Fruit fly (Drosophila melanogaster) whole organism, wandering third instar larva: ENCODE results near the gene tal-2A.

Source experiments
- Abd-B ChIP-seq: fragments of >200 bp; optimal IDR thresholded peaks from 2 replicates; lab custom pipeline; 2017; ENCODE audit warnings: missing biosample characterization, missing genetic modification characterization
- CrebA ChIP-seq: fragments of 200-800 bp; sonication (Bioruptor generic); optimal IDR thresholded peaks from 2 replicates; lab custom pipeline; 2016; ENCODE audit warnings: missing biosample characterization, mild to moderate bottlenecking, missing genetic modification characterization, borderline replicate concordance
- Dfd ChIP-seq: fragments of >200 bp; optimal IDR thresholded peaks from 2 replicates; lab custom pipeline; 2017; ENCODE audit warnings: missing biosample characterization, missing genetic modification characterization
- Dif ChIP-seq: fragments of 200-275, 200-300 bp; sonication (Bioruptor generic); optimal IDR thresholded peaks from 2 replicates; lab custom pipeline; 2018; ENCODE audit warnings: missing biosample characterization, missing genetic modification characterization; ENCODE audit not compliant: partially characterized antibody
- GATAd ChIP-seq: sonication (Bioruptor generic); optimal IDR thresholded peaks from 2 replicates; lab custom pipeline; 2016; ENCODE audit warnings: missing biosample characterization, missing genetic modification characterization
- HLH106 ChIP-seq: fragments of 200-800 bp; optimal IDR thresholded peaks from 3 replicates; lab custom pipeline; 2019; ENCODE audit warnings: missing biosample characterization, mild to moderate bottlenecking, missing genetic modification characterization, moderate library complexity
- Hnf4 ChIP-seq: fragments of 200-800 bp; sonication (Bioruptor generic); optimal IDR thresholded peaks from 2 replicates; lab custom pipeline; 2016; ENCODE audit warnings: missing biosample characterization, mild to moderate bottlenecking, missing genetic modification characterization
- Hr78 ChIP-seq: fragments of >200 bp; optimal IDR thresholded peaks from 2 replicates; lab custom pipeline; 2017; ENCODE audit warnings: missing biosample characterization, missing genetic modification characterization
- Hr83 ChIP-seq: fragments of 200-300 bp; sonication (Bioruptor generic); optimal IDR thresholded peaks from 2 replicates; lab custom pipeline; 2016; ENCODE audit warnings: missing biosample characterization, mild to moderate bottlenecking, missing genetic modification characterization, moderate library complexity; ENCODE audit not compliant: poor library complexity, severe bottlenecking
- Jra ChIP-seq: sonication (Bioruptor generic); optimal IDR thresholded peaks from 2 replicates; lab custom pipeline; 2016; ENCODE audit warnings: missing biosample characterization, missing genetic modification characterization
- Mio ChIP-seq: sonication (Bioruptor generic); optimal IDR thresholded peaks from 2 replicates; lab custom pipeline; 2016; ENCODE audit warnings: missing biosample characterization, missing genetic modification characterization
- Myc ChIP-seq: fragments of >200 bp; optimal IDR thresholded peaks from 2 replicates; lab custom pipeline; 2017
- N ChIP-seq: fragments of >200 bp; optimal IDR thresholded peaks from 2 replicates; lab custom pipeline; 2018; ENCODE audit warnings: missing biosample characterization, missing external identifiers, missing genetic modification characterization
- OdsH ChIP-seq: fragments of 200-800 bp; sonication (Bioruptor generic); optimal IDR thresholded peaks from 2 replicates; lab custom pipeline; 2016; ENCODE audit warnings: missing biosample characterization, mild to moderate bottlenecking, missing genetic modification characterization
- Sp1 ChIP-seq: fragments of 200-800 bp; sonication (Bioruptor generic); optimal IDR thresholded peaks from 3 replicates; lab custom pipeline; 2019; ENCODE audit warnings: missing biosample characterization, mild to moderate bottlenecking, missing genetic modification characterization, moderate library complexity
- Vsx2 ChIP-seq: fragments of 200-300, 225-300 bp; sonication (Bioruptor generic); optimal IDR thresholded peaks from 2 replicates; lab custom pipeline; 2018; ENCODE audit warnings: missing biosample characterization, missing genetic modification characterization; ENCODE audit not compliant: partially characterized antibody
- br ChIP-seq: fragments of 200-800 bp; sonication (Bioruptor generic); optimal IDR thresholded peaks from 2 replicates; lab custom pipeline; 2016; ENCODE audit warnings: missing biosample characterization, missing genetic modification characterization
- brk ChIP-seq: fragments of 200-800 bp; sonication (Bioruptor generic); optimal IDR thresholded peaks from 2 replicates; lab custom pipeline; 2016; ENCODE audit warnings: missing biosample characterization, mild to moderate bottlenecking, missing genetic modification characterization
- dl ChIP-seq, 2 experiments: fragments of 175-275, 200-275 bp in 1 of 2; fragments of 200-275 bp in 1 of 2; sonication (Bioruptor generic); optimal IDR thresholded peaks; lab custom pipeline; 2018; ENCODE audit warnings: mild to moderate bottlenecking in 2 of 2, missing biosample characterization in 2 of 2, missing genetic modification characterization in 2 of 2, moderate library complexity in 2 of 2; ENCODE audit not compliant: partially characterized antibody in 2 of 2, insufficient read depth in 1 of 2
- dmrt93B ChIP-seq: fragments of 200-800 bp; sonication (Bioruptor generic); optimal IDR thresholded peaks from 2 replicates; lab custom pipeline; 2018; ENCODE audit warnings: missing biosample characterization, mild to moderate bottlenecking, missing genetic modification characterization
- dsf ChIP-seq: sonication (Bioruptor generic); optimal IDR thresholded peaks from 2 replicates; lab custom pipeline; 2016; ENCODE audit warnings: missing biosample characterization, missing genetic modification characterization, borderline replicate concordance
- ey ChIP-seq: fragments of 200-800 bp; sonication (Bioruptor generic); optimal IDR thresholded peaks from 2 replicates; lab custom pipeline; 2016; ENCODE audit warnings: missing biosample characterization, missing genetic modification characterization
- foxo ChIP-seq, 2 experiments: fragments of 200-800 bp; sonication (Bioruptor generic); optimal IDR thresholded peaks; 2 replicates in 1 of 2; 3 replicates in 1 of 2; lab custom pipeline; 2016 to 2017; ENCODE audit warnings: missing biosample characterization in 2 of 2, missing genetic modification characterization in 2 of 2
- fru ChIP-seq: fragments of 200-800 bp; sonication (Bioruptor generic); optimal IDR thresholded peaks from 3 replicates; lab custom pipeline; 2016; ENCODE audit warnings: missing biosample characterization, mild to moderate bottlenecking, missing genetic modification characterization
- h ChIP-seq: fragments of 200-800 bp; sonication (Bioruptor generic); optimal IDR thresholded peaks from 3 replicates; lab custom pipeline; 2016; ENCODE audit warnings: missing biosample characterization, mild to moderate bottlenecking, missing genetic modification characterization
- jim ChIP-seq: fragments of 175-275, 200-325 bp; sonication (Bioruptor generic); optimal IDR thresholded peaks from 2 replicates; lab custom pipeline; 2016; ENCODE audit warnings: missing biosample characterization, mild to moderate bottlenecking, missing genetic modification characterization
- lola ChIP-seq: fragments of >200 bp; optimal IDR thresholded peaks from 2 replicates; lab custom pipeline; 2017; ENCODE audit warnings: missing biosample characterization, missing genetic modification characterization
- rgr ChIP-seq: fragments of 200-800 bp; sonication (Bioruptor generic); optimal IDR thresholded peaks from 3 replicates; lab custom pipeline; 2016; ENCODE audit warnings: missing biosample characterization, mild to moderate bottlenecking, missing genetic modification characterization
- sage ChIP-seq: fragments of 200-800 bp; sonication (Bioruptor generic); optimal IDR thresholded peaks from 2 replicates; lab custom pipeline; 2016; ENCODE audit warnings: missing biosample characterization, mild to moderate bottlenecking, missing genetic modification characterization
- sv ChIP-seq: fragments of 200-800 bp; sonication (Bioruptor generic); optimal IDR thresholded peaks from 3 replicates; lab custom pipeline; 2016; ENCODE audit warnings: missing biosample characterization, missing genetic modification characterization
- tai ChIP-seq: sonication (Bioruptor generic); optimal IDR thresholded peaks from 2 replicates; lab custom pipeline; 2016; ENCODE audit warnings: missing biosample characterization, missing genetic modification characterization
- usp ChIP-seq: fragments of >200 bp; optimal IDR thresholded peaks from 2 replicates; lab custom pipeline; 2017; ENCODE audit warnings: missing biosample characterization, missing genetic modification characterization
- woc ChIP-seq: sonication (Bioruptor generic); optimal IDR thresholded peaks from 2 replicates; lab custom pipeline; 2016; ENCODE audit warnings: missing biosample characterization, mild to moderate bottlenecking, missing genetic modification characterization

The tal-2A gene

DNA sequence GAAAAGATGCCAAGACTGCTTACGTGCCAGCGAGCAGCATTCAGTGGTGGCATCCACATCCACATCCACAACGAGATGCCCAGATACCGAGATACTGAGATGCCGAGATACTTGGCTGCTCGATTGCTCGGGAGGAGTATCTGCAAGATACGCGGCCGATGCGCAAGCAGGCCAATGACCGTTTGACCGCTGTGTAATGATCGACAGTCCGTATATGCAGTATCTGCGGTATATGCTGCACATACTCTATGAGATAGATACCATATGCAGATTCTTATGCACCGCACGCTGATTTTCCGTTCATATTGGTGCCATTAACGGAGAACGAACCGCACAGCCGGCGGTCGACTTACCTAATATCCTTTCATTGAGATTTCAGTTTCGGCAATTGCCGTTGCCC is 3.6 kb upstream of the tal-2A start:
- TF ChIP-seq Dfd (GFP tag; lab: Kevin White, UChicago) (no peak), woc (no peak), Hr78 (no peak), OdsH (GFP tag; lab: Kevin White, UChicago) (no peak), Hr83 (no peak), CrebA (GFP tag; lab: Kevin White, UChicago) (no peak), sage (GFP tag; lab: Kevin White, UChicago) (no peak), h (no peak), ey (GFP tag; lab: Kevin White, UChicago) (no peak), Mio (no peak), sv (GFP tag; lab: Kevin White, UChicago) (no peak), fru (GFP tag; lab: Kevin White, UChicago) (no peak), foxo (GFP tag; optimal IDR thresholded peaks at IDR 0.05; lab: Kevin White, UChicago) (no peak), brk (no peak), Jra (GFP tag; lab: Kevin White, UChicago) (no peak), Dif (GFP tag; lab: Kevin White, UChicago) (no peak), Hnf4 (GFP tag; lab: Kevin White, UChicago) (no peak)

DNA sequence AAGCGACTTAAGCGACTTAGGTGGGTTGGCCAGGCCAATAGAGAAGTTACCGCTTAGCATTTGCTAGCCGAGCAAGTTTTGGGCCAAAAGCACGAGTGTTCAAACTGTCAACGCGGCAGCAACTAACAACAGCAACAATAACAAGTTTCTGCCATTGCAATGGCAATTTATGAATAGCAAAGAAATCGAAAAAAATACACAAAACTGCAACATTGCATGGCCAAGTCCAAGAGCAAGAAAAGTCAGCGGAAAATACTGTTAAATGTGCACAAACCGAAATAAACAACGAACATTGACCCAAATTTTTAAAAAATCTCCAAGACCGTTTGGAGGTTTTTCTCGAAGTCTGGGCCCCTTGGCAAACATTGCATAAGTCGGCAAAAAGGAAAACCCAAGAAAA is 2.6 kb upstream of the tal-2A start:
- TF ChIP-seq Hr78 (no peak), N (GFP tag; lab: Kevin White, UChicago) (no peak), h (no peak), GATAd (no peak), jim (GFP tag; lab: Kevin White, UChicago) (no peak), usp (GFP tag; lab: Kevin White, UChicago) (no peak), Dif (GFP tag; lab: Kevin White, UChicago) (no peak)
- TF ChIP-seq, all 38 proteins: peak for 0

DNA sequence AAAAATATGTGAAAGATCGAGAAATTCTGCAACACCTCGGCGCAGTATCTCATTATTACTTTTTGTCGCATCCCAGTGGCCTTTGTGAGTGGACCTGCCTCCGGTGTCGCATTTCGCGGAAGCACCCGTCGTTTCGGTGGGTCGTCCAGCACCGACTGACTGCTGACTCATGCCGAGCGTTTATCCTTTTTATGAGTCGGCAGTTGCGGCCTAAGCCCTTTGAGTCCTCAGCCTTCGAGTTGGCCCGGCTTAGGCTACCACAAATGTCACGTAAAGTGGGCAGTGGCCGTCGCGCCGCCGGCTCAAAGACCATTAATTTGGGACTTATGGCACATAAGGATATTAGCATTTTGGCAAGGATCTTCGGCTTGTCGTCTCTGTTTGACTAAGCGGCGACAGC is 1.2 kb upstream of the tal-2A start:
- TF ChIP-seq fru (GFP tag; lab: Kevin White, UChicago), result no peak
- TF ChIP-seq rgr (GFP tag; lab: Kevin White, UChicago), result no peak
- no peak for TF ChIP-seq N (GFP tag; lab: Kevin White, UChicago)
- TF ChIP-seq Sp1 (GFP tag; lab: Kevin White, UChicago), result no peak
- no peak for TF ChIP-seq jim (GFP tag; lab: Kevin White, UChicago)
- no peak for TF ChIP-seq Abd-B
- no peak for TF ChIP-seq lola (GFP tag; lab: Kevin White, UChicago)
- no peak for TF ChIP-seq OdsH (GFP tag; lab: Kevin White, UChicago)
- TF ChIP-seq Vsx2 (GFP tag; lab: Kevin White, UChicago), result no peak

DNA sequence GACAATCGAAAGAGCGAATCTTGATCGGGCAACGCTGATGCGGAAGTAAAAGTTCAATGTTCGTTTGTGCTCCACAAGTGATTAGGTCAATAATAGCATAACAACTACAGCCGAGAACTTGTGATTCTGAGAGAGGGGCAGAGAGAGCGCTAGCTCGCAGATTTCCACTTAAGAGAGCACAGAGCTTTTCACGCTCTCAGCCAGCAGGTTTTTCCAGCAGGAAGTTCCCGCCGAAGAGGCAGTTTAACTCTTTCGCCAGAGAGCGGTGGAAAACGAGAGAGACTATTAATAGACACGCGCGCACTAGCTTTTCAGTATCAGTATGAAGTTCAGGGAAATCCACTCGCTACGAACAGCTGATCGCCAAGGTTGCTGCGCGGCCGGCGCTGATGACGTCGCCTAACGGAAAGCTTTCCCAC is 2.1 kb downstream of the tal-2A start:
- no peak for TF ChIP-seq Hr78
- no peak for TF ChIP-seq sage (GFP tag; lab: Kevin White, UChicago)
- TF ChIP-seq Hnf4 (GFP tag; lab: Kevin White, UChicago), result no peak
- no peak for TF ChIP-seq usp (GFP tag; lab: Kevin White, UChicago)
- TF ChIP-seq woc, result no peak
- no peak for TF ChIP-seq dmrt93B

DNA sequence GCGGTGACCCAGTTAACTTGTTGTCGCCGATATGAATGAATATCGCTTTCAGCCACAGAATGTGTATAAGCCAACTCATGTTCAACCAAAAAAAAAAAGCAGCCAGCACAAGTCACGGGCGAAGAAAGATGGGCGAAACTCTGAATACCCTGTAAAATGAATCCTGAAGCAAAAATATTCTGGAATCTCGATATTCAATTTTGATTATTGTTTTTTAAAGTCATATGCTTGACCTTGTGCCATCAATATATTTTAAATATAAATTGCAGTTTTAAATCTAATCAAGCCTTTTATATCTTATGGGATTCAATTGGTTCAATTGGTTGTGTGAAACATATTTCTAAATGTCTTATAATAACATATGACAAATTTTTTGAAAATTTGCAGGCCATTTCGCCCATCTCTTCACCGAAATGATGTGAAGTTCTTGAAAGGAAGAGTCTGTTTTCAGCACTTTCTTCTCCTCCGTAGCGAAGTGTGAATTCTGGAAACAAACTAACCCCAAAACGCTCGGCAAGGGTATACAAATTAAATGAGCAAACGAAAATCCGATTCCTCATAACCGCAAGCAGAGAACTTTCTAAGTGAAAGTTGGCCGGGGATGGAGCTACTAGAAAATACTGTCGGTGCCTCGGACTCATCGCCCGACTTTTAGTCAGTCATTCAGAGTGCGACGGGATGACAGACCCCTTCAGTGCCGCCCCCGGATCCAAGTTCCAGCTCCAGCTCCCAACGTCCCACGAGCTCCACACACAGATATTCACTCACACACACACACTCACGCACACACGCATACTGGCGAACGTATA is 2.9 kb downstream of the tal-2A start:
- TF ChIP-seq Abd-B, result no peak
- no peak for TF ChIP-seq Dfd (GFP tag; lab: Kevin White, UChicago)
- no peak for TF ChIP-seq Sp1 (GFP tag; lab: Kevin White, UChicago)
- no peak for TF ChIP-seq jim (GFP tag; lab: Kevin White, UChicago)
- no peak for TF ChIP-seq N (GFP tag; lab: Kevin White, UChicago)
- TF ChIP-seq woc, result no peak
- TF ChIP-seq Hr78, result no peak
- TF ChIP-seq Hnf4 (GFP tag; lab: Kevin White, UChicago), result no peak
- TF ChIP-seq GATAd, result no peak
- no peak for TF ChIP-seq HLH106 (tag; lab: Kevin White, UChicago)
- TF ChIP-seq Myc (lab: Kevin White, UChicago), result no peak
- TF ChIP-seq dmrt93B, result no peak
- TF ChIP-seq dsf, result no peak
- no peak for TF ChIP-seq fru (GFP tag; lab: Kevin White, UChicago)
- TF ChIP-seq tai (GFP tag; lab: Kevin White, UChicago), result no peak
- no peak for TF ChIP-seq ey (GFP tag; lab: Kevin White, UChicago)
- no peak for TF ChIP-seq sv (GFP tag; lab: Kevin White, UChicago)
- no peak for TF ChIP-seq br (GFP tag; lab: Kevin White, UChicago)
- TF ChIP-seq dl (GFP tag; optimal IDR thresholded peaks at IDR 0.05; lab: Kevin White, UChicago; ENCODE audit: insufficient read depth in 1 of 2, partially characterized antibody in 2 of 2), result no peak
- TF ChIP-seq Mio, result no peak
